Fruit fly (Drosophila melanogaster): Measurements from ENCODE around the gene Nubp2.

DNA sequence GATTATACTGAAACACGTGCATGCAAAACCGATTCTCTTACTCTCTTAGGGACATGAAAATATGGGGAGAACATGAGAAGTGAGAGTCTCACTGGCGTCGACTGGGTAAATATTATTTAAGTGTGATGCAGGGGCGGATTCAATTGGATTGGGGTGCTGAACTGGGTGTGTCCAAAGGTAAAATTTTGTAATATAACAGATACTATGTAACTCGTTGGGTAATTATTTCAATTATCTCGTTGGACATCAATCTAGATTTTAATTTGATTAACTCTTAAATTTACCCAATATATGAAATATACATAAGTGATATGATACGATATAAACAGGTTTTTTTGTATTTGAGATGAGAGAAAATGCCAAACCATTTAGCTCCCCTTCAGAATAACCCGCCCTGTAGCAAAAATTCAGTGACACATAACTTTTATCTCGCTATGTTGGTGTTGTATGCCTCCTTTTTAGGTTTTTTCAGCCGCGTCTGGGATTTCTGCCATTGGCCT lies 18.2 kb upstream of the Nubp2 start:
- no peak for TF ChIP-seq Sin3A (optimal IDR thresholded peaks at IDR 0.05)
- TF ChIP-seq CG16863 (GFP tag; optimal IDR thresholded peaks at IDR 0.05): peak; percentile 82
- peak; percentile 92 for TF ChIP-seq klu (GFP tag; IDR thresholded peaks at IDR 0.05)
- TF ChIP-seq Poxn (GFP tag; IDR thresholded peaks at IDR 0.05): peak; percentile 88
- peak; percentile 95 for TF ChIP-seq Fer1 (GFP tag; optimal IDR thresholded peaks at IDR 0.05)
- peak; percentile 88 for TF ChIP-seq Sox100B (GFP tag; optimal IDR thresholded peaks at IDR 0.05)
- TF ChIP-seq repo (GFP tag; optimal IDR thresholded peaks at IDR 0.05): peak; percentile 79
- peak; percentile 76 for TF ChIP-seq inv (GFP tag; IDR thresholded peaks at IDR 0.05; ENCODE audit: partially characterized antibody)
- peak; percentile 99 for TF ChIP-seq CG2120 (GFP tag; optimal IDR thresholded peaks at IDR 0.05)

Data from whole organism, embryonic.